Worm (Caenorhabditis elegans) whole organism, late embryonic: ENCODE measurements around the gene ZK1251.3.

Source experiments
- ama-1 ChIP-seq: fragments of 150-350 bp; optimal IDR thresholded peaks from 2 replicates; lab custom pipeline; 2014
- dve-1 ChIP-seq: sonication (generic microtip); optimal IDR thresholded peaks from 2 replicates; lab custom pipeline; 2017; ENCODE audit warnings: antibody characterized with exemption, mild to moderate bottlenecking, missing genetic modification characterization, missing compliant biosample characterization
- elt-2 ChIP-seq: sonication (generic microtip); optimal IDR thresholded peaks from 2 replicates; lab custom pipeline; 2016; ENCODE audit warnings: missing genetic modification reagents, missing genetic modification characterization, missing compliant biosample characterization
- gmeb-2 ChIP-seq: sonication (generic microtip); optimal IDR thresholded peaks from 2 replicates; lab custom pipeline; 2016; ENCODE audit warnings: missing genetic modification characterization, inconsistent platforms, missing compliant biosample characterization
- hlh-15 ChIP-seq: sonication (generic microtip); optimal IDR thresholded peaks from 2 replicates; lab custom pipeline; 2016; ENCODE audit warnings: missing genetic modification characterization, missing compliant biosample characterization
- hlh-30 ChIP-seq: sonication (generic microtip); optimal IDR thresholded peaks from 2 replicates; lab custom pipeline; 2017; ENCODE audit warnings: antibody characterized with exemption, missing genetic modification characterization, missing compliant biosample characterization; ENCODE audit not compliant: insufficient read depth

DNA sequence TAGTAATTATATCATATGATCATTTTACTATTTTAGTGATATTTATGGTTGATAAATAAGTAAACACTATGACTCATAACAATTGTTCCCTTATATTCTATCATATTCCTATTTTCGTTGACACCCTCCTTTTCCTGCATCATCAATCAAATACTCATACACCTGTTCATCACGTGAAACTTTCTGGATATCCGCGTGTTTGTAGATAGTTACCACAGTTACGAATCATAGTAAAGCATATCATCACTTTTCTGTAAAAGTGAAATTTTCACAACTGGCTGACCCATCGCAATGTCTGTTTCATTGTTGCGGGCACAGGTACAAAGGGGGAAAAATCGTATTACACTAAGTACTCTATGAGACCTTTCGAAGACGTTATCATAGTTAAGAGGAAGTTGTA is 49.6 kb upstream of the ZK1251.3 start:
- TF ChIP-seq ama-1 (lab: Kevin White, UChicago) (no peak), dve-1 (no peak), gmeb-2 (no peak), hlh-15 (tag; lab: Kevin White, UChicago) (no peak), hlh-30 (tag; lab: Kevin White, UChicago) (no peak), elt-2 (no peak)
